Worm (Caenorhabditis elegans): ENCODE measurements around the gene sru-13.
A peak's percentile ranks its signal among the peaks of the same experiment; 100 is the strongest.

sru-13 gene

DNA sequence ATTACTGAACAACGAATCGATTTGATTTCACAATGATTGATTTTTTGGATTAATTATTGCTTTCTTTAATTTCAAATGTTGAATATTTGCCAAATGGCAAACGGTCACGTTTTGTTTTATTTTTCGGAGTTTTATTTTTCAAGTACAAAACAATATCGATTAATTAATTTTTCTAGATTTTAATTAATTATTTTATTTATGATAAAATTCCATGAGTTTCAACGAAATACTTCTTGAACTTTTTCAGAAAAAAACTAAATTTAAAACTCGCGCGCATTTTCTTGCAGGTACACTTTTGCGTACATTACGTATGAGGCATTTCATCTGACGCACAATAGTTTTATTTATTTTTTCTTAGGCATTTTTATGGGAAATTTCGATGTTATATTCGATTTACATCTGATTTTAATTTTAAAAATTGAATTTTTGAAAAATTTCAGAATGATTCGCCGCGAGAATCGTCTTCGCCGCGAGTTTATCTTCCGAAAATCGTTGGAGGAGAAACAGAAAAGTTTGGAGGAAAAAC lies 36.6 kb upstream of the sru-13 start, which contains the start of the genes ZK795.2 and ZK795.3 (continued):
- TF ChIP-seq saeg-2 (GFP tag; IDR thresholded peaks at IDR 0.05) = no peak
- TF ChIP-seq egl-27 (tag; optimal IDR thresholded peaks at IDR 0.05) = no peak
- TF ChIP-seq mes-2 (tag; optimal IDR thresholded peaks at IDR 0.05; ENCODE audit: poor library complexity, severe bottlenecking) = peak; percentile 78
- TF ChIP-seq ZK337.2 (GFP tag; IDR thresholded peaks at IDR 0.05) = no peak
- no peak for TF ChIP-seq snpc-1.2 (GFP tag; IDR thresholded peaks at IDR 0.05)
- TF ChIP-seq lsy-2 (tag; optimal IDR thresholded peaks at IDR 0.05) = peak in 1 of 2 experiments; percentile 83
- peak; percentile 0 for TF ChIP-seq nhr-28 (tag; optimal IDR thresholded peaks at IDR 0.05)
- no peak for TF ChIP-seq zip-11 (GFP tag; IDR thresholded peaks at IDR 0.05)
- TF ChIP-seq nhr-6 (tag; optimal IDR thresholded peaks at IDR 0.05) = peak; percentile 71
- TF ChIP-seq zfp-2 (tag; optimal IDR thresholded peaks at IDR 0.05) = no peak
- TF ChIP-seq zag-1 (tag; optimal IDR thresholded peaks at IDR 0.05) = no peak
- no peak for TF ChIP-seq aha-1 (tag)
- no peak for TF ChIP-seq nhr-48 (tag; optimal IDR thresholded peaks at IDR 0.05)
- TF ChIP-seq nhr-77 (tag; optimal IDR thresholded peaks at IDR 0.05) = no peak
- TF ChIP-seq dve-1 (tag; optimal IDR thresholded peaks at IDR 0.05; ENCODE audit: insufficient read depth) = peak; percentile 41
- TF ChIP-seq fos-1 (tag; optimal IDR thresholded peaks at IDR 0.05) = no peak
- no peak for TF ChIP-seq nhr-10 (tag; optimal IDR thresholded peaks at IDR 0.05)
- TF ChIP-seq lin-1 (GFP tag; IDR thresholded peaks at IDR 0.05) = no peak
- no peak for TF ChIP-seq aly-2 (tag; optimal IDR thresholded peaks at IDR 0.05)
- no peak for TF ChIP-seq spr-1 (tag; optimal IDR thresholded peaks at IDR 0.05)
- no peak for TF ChIP-seq daf-19 (GFP tag; conservative IDR thresholded peaks at IDR 0.05)
- TF ChIP-seq gei-8 (GFP tag; optimal IDR thresholded peaks at IDR 0.05) = no peak
- TF ChIP-seq Y5F2A.4 (GFP tag; optimal IDR thresholded peaks at IDR 0.05) = no peak
- peak; percentile 98 for TF ChIP-seq dpl-1 (GFP tag; optimal IDR thresholded peaks at IDR 0.05)
- no peak for TF ChIP-seq zip-2 (tag; optimal IDR thresholded peaks at IDR 0.05)
- no peak for TF ChIP-seq ama-1 (optimal IDR thresholded peaks at IDR 0.05)

DNA sequence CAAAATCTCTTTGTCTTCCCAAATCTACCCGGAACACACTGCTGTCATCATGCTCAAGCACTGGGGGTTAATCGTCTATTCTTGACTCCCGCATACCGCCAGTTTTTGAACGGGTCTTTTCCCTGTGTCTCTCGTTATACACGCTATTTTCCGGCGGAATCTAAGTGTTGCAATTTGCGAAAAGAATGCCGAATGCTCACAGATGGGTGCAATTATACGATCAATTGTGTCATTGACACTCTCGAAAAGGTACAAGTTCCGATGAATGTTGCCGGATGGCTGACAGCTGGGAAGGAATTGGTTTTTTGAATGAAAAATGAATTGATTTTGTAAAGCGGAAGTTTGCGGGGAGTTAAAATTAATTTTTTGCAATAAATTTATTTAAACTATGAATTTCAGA lies 29.5 kb upstream of the sru-13 start:
- TF ChIP-seq ceh-32 (tag; optimal IDR thresholded peaks at IDR 0.05; ENCODE audit: poor library complexity) = no peak
- TF ChIP-seq lim-7 (GFP tag; IDR thresholded peaks at IDR 0.05) = no peak
- no peak for TF ChIP-seq daf-12 (tag; optimal IDR thresholded peaks at IDR 0.05)
- no peak for TF ChIP-seq Y5F2A.4 (GFP tag; optimal IDR thresholded peaks at IDR 0.05)
- TF ChIP-seq nhr-76 (tag; optimal IDR thresholded peaks at IDR 0.05) = no peak
- TF ChIP-seq ceh-20 (GFP tag; IDR thresholded peaks at IDR 0.05) = no peak
- no peak for TF ChIP-seq lin-13 (GFP tag; optimal IDR thresholded peaks at IDR 0.05)
- TF ChIP-seq nhr-237 (tag; optimal IDR thresholded peaks at IDR 0.05) = no peak
- TF ChIP-seq attf-4 (tag; optimal IDR thresholded peaks at IDR 0.05) = no peak
- TF ChIP-seq madf-5 (GFP tag; IDR thresholded peaks at IDR 0.05) = no peak
- TF ChIP-seq madf-9 (GFP tag; conservative IDR thresholded peaks at IDR 0.05) = no peak
- TF ChIP-seq nhr-41 (GFP tag; IDR thresholded peaks at IDR 0.05) = no peak
- TF ChIP-seq unc-130 (GFP tag; optimal IDR thresholded peaks at IDR 0.05) = no peak

DNA sequence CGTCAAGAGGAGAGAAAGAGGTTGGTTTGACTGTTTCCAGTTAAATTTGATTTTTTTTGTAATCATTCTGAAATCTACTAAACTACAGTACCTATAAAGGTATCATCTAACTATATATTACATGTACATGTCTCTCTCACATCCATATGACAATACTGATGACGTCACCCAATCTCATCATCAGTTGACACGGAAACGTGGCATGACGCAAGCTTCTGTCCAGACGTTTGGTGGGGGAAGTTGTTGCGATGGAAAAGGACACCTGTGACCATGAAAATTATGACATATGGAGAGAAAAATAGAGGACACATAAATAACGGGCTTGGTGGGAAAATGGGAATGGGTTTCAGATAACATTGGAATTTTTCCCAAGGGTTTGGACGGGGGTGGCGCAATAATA lies 26.6 kb upstream of the sru-13 start:
- TF ChIP-seq ceh-62 (tag; optimal IDR thresholded peaks at IDR 0.05) (no peak), duxl-1 (tag; optimal IDR thresholded peaks at IDR 0.05; ENCODE audit: poor library complexity) (no peak), attf-4 (tag; optimal IDR thresholded peaks at IDR 0.05) (no peak), set-16 (GFP tag; IDR thresholded peaks at IDR 0.05) (no peak), dmd-9 (GFP tag; IDR thresholded peaks at IDR 0.05) (no peak), php-3 (GFP tag; IDR thresholded peaks at IDR 0.05) (no peak), daf-8 (GFP tag; IDR thresholded peaks at IDR 0.05) (no peak), egl-43 (GFP tag; IDR thresholded peaks at IDR 0.05) (no peak), cey-2 (tag; optimal IDR thresholded peaks at IDR 0.05; ENCODE audit: borderline replicate concordance, insufficient read depth) (no peak), F10B5.3 (tag; optimal IDR thresholded peaks at IDR 0.05) (no peak), Y48G9A.11 (GFP tag; IDR thresholded peaks at IDR 0.05) (no peak), T26A8.4 (GFP tag; IDR thresholded peaks at IDR 0.05) (no peak), ama-1 (optimal IDR thresholded peaks at IDR 0.05) (no peak), unc-130 (GFP tag; optimal IDR thresholded peaks at IDR 0.05) (no peak), dpl-1 (GFP tag; optimal IDR thresholded peaks at IDR 0.05) (no peak), aha-1 (tag) (no peak), Y5F2A.4 (GFP tag; optimal IDR thresholded peaks at IDR 0.05) (no peak), dve-1 (tag; optimal IDR thresholded peaks at IDR 0.05; ENCODE audit: insufficient read depth) (no peak)
